Worm (Caenorhabditis elegans): ENCODE measurements around the gene T10D4.7.
"Not testable (repeated sequence)": the region's sequence is repeated elsewhere in the genome, so short reads cannot be mapped to it uniquely, and the experiment has no call there.

T10D4.7 gene

DNA sequence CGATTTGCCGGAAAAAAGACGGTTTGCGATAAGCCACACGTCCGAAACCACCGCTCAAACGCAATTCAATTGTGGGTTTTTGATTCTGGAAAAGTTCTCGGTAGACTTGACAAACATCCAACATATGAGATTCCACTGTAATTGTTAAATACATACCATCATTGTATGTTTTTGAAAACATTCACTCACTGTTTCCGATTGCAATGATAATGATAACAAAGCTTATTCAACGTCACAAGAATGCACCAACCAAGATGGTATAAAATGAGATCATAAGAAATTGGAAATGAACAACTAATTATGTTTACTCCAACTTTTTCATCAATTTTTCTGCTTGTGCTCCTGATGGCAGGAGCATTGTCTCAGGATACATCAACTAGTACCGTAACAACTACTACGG lies 11.8 kb upstream of the T10D4.7 start, which contains the start of gene clec-122:
TSS of gene clec-122 (plus strand) at position 301 of the 400 bp plus-strand sequence.
- TF ChIP-seq dao-5 (tag; optimal IDR thresholded peaks at IDR 0.05) (no peak), him-1 (tag; optimal IDR thresholded peaks at IDR 0.05) (no peak), W03F9.2 (tag; optimal IDR thresholded peaks at IDR 0.05) (no peak)

DNA sequence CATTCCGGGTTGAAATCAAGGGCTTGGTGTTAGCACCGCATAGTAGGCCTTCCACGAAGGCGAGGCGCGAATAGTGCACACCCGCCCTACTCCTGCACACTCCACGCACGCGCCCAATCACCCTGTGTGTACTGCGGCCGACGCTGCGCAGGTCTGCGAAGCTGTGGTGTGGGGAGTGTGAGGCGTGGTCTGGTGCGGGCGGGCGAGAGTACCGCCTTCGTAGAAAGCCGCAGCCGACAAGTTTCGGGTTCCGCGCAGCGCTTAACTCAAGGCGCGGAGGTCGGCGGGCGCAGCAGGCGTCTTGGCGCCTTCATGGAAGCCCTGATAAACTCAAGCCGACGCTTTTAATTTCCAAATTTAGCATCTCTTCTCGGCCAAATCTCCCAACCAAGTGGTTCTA lies 9.5 kb upstream of the T10D4.7 start:
- TF ChIP-seq dao-5 (tag; optimal IDR thresholded peaks at IDR 0.05) (no peak), W03F9.2 (tag; optimal IDR thresholded peaks at IDR 0.05) (no peak), him-1 (tag; optimal IDR thresholded peaks at IDR 0.05) (no peak)

DNA sequence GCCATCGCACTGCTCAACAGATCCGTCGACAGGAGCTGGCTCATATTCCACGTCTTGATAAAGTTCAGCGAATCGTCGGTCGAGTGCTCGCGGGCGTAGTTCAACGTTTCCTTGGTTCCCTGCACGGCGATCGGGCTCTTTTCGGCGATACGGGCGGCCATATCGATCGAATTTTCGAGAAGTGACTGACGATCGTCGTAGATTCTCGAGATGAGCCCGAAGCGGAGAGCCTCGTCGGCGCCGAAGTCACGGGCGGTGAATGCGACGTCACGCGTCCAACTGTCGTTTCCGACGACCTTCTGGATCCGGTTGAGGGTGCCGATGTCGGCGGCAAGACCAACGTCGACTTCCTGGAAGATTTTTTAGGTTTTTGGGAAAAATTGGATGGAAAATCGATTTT lies 8.0 kb upstream of the T10D4.7 start:
- TF ChIP-seq him-1 (tag; optimal IDR thresholded peaks at IDR 0.05) (no peak), W03F9.2 (tag; optimal IDR thresholded peaks at IDR 0.05) (no peak), dao-5 (tag; optimal IDR thresholded peaks at IDR 0.05) (no peak)

DNA sequence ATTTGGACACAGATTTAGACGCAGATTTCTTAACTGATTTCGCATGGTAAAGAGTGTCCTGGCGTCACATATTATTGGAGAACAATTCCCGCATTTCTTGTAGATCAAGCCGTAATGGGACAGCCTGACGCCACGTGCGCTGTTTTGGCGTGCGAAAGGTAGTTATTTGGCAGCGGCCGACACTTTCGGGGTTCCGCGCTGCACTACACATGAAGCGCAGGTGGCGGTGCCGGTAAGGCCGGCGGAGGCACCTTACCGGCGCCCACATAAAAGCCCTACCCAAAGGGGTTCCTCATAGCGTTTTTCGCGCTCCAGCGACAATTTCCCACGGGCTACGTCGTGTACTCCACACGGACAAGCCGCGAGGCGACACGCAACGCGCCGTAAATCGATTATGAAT lies 7.5 kb upstream of the T10D4.7 start:
- TF ChIP-seq him-1 (tag; optimal IDR thresholded peaks at IDR 0.05) (no peak), W03F9.2 (tag; optimal IDR thresholded peaks at IDR 0.05) (no peak), dao-5 (tag; optimal IDR thresholded peaks at IDR 0.05) (no peak)

DNA sequence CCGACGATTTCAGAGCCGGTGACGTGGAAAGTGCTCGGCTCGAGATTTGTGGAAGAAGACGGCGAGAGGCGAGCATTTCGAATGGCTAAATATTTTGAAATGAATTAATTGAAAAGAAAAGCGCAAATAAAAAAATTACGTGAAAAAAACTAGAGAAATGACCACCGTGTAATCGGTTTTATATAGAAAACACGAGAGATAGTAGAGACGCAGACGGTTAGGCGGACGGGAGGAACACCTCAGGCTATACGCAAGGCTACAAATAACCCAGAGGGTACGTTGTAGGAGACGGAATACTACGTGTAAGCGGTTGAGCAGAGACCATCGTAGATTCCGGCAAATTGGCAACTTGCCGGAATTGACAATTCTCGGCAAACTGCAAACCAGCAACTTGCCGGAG lies 6.4 kb upstream of the T10D4.7 start, which contains the start of gene Y25C1A.13:
TSS of gene Y25C1A.13 (minus strand) at position 101 of the 400 bp plus-strand sequence.
- no peak for TF ChIP-seq W03F9.2 (tag; optimal IDR thresholded peaks at IDR 0.05)
- no peak for TF ChIP-seq dao-5 (tag; optimal IDR thresholded peaks at IDR 0.05)
- no peak for TF ChIP-seq him-1 (tag; optimal IDR thresholded peaks at IDR 0.05)

DNA sequence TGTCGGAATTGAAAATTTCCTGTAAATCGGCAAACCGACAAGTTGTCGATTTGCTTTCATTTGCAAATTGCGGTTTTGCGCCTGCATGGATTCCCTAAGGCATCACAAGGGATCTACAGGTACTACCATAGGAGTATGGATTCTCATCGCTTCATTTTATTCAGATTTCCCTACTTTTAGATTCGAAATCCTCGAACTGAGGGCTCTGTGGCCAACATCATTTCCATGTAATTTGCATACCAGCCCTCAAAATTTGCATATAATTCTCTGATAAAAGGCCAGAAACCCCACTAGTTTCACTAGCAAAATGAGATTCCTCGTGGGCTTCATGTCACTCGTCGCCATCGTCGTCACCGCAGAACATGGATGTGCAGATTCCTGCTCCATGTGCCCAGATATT lies 5.3 kb upstream of the T10D4.7 start, which contains the start of gene Y25C1A.2:
TSS of gene Y25C1A.2 (plus strand) at position 301 of the 400 bp plus-strand sequence.
- TF ChIP-seq him-1 (tag; optimal IDR thresholded peaks at IDR 0.05) = no peak
- no peak for TF ChIP-seq W03F9.2 (tag; optimal IDR thresholded peaks at IDR 0.05)
- TF ChIP-seq dao-5 (tag; optimal IDR thresholded peaks at IDR 0.05) = no peak

DNA sequence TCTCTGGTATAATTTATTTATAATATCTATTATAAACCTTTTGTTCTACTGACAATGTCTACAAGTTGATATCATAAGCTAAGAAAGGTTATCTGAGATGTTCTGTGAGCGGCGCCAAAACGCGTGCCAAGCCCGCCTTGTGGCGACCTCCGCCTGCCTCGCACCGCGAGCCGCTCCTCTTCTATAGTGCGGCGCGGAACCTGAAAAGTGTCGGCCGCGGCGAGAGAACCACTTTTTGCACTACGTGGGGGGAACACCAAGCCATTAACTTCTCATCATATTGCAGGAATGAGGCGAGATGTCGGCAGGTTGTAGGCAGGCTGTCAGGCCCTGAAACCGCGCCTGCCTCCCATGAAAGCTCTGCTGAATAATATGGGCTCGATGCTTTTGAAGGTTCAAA lies 4.3 kb upstream of the T10D4.7 start:
- TF ChIP-seq dao-5 (tag; optimal IDR thresholded peaks at IDR 0.05) (no peak), W03F9.2 (tag; optimal IDR thresholded peaks at IDR 0.05) (no peak), him-1 (tag; optimal IDR thresholded peaks at IDR 0.05) (no peak)

DNA sequence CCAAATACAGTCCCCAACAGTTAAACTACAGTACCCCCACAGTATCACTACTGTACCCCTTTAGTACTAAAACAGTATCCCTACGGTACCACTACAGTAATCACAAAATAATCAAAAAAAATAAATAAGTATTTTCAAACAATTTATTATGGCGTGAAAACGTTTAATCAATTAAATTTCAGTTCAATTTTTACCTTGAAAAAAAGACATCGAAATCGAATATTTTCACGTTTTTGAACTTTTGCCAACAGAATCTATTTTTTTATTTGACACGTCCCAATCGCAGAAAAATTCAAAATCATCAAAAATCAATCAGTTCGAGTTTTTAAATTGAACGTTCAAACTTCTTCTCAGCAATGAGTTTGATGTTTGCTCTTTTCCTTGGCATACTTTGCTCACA lies 3.6 kb upstream of the T10D4.7 start, which contains the start of gene clec-123:
TSS of gene clec-123 (plus strand) at position 301 of the 400 bp plus-strand sequence.
- no peak for TF ChIP-seq W03F9.2 (tag; optimal IDR thresholded peaks at IDR 0.05)

DNA sequence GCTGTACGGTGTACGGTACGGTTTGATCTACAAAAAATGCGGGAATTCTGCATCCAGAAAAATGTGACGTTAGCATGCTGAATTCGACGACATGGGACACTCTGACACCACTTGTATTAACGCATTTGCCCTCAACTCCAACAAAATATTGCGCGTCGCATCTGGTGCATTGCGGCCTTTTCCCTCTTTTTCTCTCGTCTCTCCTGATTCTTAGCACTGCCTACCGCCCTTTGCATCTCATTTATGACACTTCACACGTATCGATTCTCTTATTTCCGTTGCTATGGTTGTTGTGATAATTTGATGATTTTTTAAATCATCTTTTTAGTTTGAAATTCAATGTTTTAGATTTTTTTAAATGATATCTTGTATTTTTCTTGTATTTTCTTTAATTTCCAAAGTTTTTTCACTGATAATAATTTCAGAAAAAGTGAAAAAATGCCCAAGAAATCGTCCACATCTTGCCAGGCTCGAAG lies 1.4 kb downstream of the T10D4.7 start, which contains the start of gene T10D4.6:
TSS of gene T10D4.6 (plus strand) at position 426 of the 476 bp plus-strand sequence.
- TF ChIP-seq dao-5 (tag; optimal IDR thresholded peaks at IDR 0.05) (no peak), him-1 (tag; optimal IDR thresholded peaks at IDR 0.05) (no peak), W03F9.2 (tag; optimal IDR thresholded peaks at IDR 0.05) (no peak)

DNA sequence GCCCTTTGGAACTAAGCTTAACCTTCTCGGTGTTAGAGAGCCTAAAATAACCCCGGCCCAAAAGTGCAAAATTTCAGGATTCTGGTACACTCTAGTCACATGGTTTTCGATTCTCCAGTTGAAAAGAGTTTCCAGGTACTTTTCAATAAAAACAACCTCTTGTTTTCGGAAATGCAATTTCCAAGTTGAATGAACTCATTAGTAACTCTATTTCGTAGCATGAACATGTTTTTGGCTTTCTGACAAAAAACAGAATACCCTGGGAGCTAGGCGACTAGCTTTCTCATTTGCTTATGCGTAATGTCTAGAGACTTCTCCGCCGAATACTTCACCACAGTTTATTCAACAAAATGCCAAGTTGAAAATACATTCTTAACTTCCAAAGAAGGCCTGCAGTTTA lies 5.6 kb downstream of the T10D4.7 start, which contains the start of gene srh-71:
TSS of gene srh-71 (plus strand) at position 301 of the 400 bp plus-strand sequence.
- TF ChIP-seq dao-5 (tag; optimal IDR thresholded peaks at IDR 0.05) (no peak), W03F9.2 (tag; optimal IDR thresholded peaks at IDR 0.05) (no peak), him-1 (tag; optimal IDR thresholded peaks at IDR 0.05) (no peak)

DNA sequence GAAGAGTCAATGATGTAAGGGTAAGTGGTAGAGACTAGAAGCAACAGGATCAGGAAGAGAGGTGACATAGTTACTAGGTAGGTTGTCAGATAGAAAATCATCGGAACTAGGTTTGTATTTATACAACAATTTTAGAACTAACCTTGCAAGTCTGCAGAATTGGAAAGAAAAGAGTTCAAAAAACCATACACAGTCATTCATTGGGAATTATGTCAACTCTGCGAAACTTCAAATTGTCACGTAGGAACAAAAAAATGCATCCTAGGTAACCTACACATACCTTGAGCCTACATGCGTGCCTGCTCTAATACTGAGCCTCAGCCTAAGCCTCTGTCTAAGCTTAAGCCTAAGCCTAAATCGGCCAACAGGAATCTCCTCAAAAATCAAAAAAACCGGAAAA lies 8.8 kb downstream of the T10D4.7 start, which contains the start of gene ins-19:
TSS of gene ins-19 (minus strand) at position 101 of the 400 bp plus-strand sequence.
- TF ChIP-seq W03F9.2 (tag; optimal IDR thresholded peaks at IDR 0.05) (no peak), dao-5 (tag; optimal IDR thresholded peaks at IDR 0.05) (no peak), him-1 (tag; optimal IDR thresholded peaks at IDR 0.05) (no peak)

DNA sequence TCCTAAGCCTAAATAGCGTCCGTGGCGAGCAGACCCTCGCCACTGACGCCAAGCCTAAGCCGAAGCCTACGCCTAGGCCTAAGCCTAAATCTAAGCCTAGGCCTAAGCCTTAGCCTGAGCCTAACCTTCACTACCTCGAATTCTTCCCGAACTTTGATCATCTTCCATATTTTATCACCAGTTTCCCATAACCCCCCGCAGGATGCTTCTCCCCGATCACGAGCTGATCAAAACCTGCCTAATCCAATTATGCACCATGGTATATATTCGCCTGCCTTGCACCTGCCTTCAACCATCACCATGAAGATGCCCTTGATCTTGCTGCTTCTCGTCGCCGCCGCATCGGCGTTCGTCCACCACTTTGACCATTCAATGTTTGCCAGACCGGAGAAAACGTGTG lies 9.2 kb downstream of the T10D4.7 start, which contains the start of gene ins-31:
TSS of gene ins-31 (plus strand) at position 301 of the 400 bp plus-strand sequence.
- not testable (repeated sequence) for TF ChIP-seq W03F9.2, him-1, dao-5 (tag; optimal IDR thresholded peaks at IDR 0.05)

DNA sequence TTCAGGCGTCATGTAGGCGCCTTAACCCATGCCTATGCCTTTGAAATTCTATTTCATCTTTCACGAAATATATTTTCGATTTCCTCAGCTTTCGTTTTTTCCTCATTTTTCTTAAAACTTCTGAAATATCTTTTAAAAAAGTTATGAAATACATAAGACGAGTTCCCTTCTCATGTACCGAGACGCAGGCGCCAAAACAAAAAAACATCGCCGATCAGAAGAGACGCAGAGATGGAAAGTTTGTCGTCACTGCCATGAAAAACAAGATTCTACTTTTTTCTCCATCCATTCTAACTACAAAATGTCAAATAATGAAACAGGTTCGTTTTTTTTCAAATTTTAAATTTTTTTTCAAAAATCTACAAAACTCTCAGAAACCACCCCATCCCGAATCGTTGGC lies 11.4 kb downstream of the T10D4.7 start, which contains the start of gene chil-24:
TSS of gene chil-24 (plus strand) at position 156 of the 400 bp plus-strand sequence.
- no peak for TF ChIP-seq him-1 (tag; optimal IDR thresholded peaks at IDR 0.05)
- TF ChIP-seq dao-5 (tag; optimal IDR thresholded peaks at IDR 0.05) = no peak
- no peak for TF ChIP-seq W03F9.2 (tag; optimal IDR thresholded peaks at IDR 0.05)

DNA sequence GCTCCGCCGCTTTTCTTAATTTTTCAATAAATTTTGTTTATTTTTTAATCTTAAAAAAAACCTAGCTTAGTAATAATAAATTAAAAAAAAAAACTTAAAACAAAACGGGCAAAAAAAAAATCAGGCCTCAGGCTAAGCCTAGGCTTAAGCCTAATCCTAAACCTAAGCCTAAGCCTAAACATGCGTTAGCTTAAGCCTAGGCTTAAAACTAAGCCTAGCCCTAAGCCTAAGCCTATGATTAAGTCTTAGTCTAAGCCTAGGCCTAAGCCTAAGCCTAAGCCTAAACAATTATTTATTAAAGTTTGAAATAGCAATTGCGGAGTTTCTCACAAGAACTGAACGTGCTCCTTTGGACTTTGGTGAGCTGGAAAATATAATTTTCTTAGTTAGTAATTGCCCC lies 17.7 kb downstream of the T10D4.7 start:
- no peak for TF ChIP-seq W03F9.2 (tag; optimal IDR thresholded peaks at IDR 0.05)
- no peak for TF ChIP-seq dao-5 (tag; optimal IDR thresholded peaks at IDR 0.05)
- TF ChIP-seq him-1 (tag; optimal IDR thresholded peaks at IDR 0.05) = no peak

DNA sequence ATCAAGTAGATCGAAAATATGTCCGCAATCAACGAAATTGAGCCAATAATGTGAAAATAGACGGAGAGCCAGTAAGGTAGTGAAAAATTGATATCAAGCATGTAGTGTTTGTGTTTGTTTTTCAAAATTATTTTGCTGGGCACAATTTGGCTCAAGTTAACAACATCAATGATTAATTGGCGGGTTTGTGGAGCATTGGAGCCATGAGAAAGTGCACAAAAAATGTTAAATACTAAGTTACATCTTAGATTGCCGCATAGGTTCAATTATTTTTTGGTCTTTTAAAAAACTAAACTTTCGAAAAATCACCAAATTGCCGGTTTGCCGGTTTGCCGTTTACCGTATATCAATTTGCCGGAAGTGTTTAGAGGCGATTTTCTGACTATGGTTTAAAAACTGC lies 20.2 kb downstream of the T10D4.7 start, which contains the start of gene sri-54:
TSS of gene sri-54 (minus strand) at position 101 of the 400 bp plus-strand sequence.
- TF ChIP-seq him-1 (tag; optimal IDR thresholded peaks at IDR 0.05) = no peak
- TF ChIP-seq W03F9.2 (tag; optimal IDR thresholded peaks at IDR 0.05) = no peak
- no peak for TF ChIP-seq dao-5 (tag; optimal IDR thresholded peaks at IDR 0.05)

All from whole organism, L4/young adult.